Fruit fly (Drosophila melanogaster) whole organism, pupa: ENCODE results near the gene qm.

Source experiments
- CG13204 ChIP-seq: fragments of 200-800 bp; sonication (Bioruptor generic); optimal IDR thresholded peaks from 2 replicates; lab custom pipeline; 2018; ENCODE audit warnings: missing biosample characterization, mild to moderate bottlenecking, missing genetic modification characterization, moderate library complexity
- CG14655 ChIP-seq: fragments of 200-800 bp; sonication (Bioruptor generic); optimal IDR thresholded peaks from 3 replicates; lab custom pipeline; 2017; ENCODE audit warnings: mild to moderate bottlenecking, missing biosample characterization, missing genetic modification reagents, missing genetic modification characterization
- CG15710 ChIP-seq: fragments of 200-800 bp; sonication (Bioruptor generic); optimal IDR thresholded peaks from 2 replicates; lab custom pipeline; 2018; ENCODE audit warnings: missing biosample characterization, mild to moderate bottlenecking, missing genetic modification characterization, moderate library complexity
- CG32121 ChIP-seq: fragments of 200-800 bp; sonication (Bioruptor generic); IDR thresholded peaks from 2 replicates; pipeline ENCODE4 v1.3.6; 2022; ENCODE audit warnings: missing biosample characterization, missing genetic modification characterization
- CG34367 ChIP-seq: fragments of 200-800 bp; sonication (Bioruptor generic); optimal IDR thresholded peaks from 2 replicates; lab custom pipeline; 2018; ENCODE audit warnings: missing biosample characterization, mild to moderate bottlenecking, missing genetic modification characterization
- CG8159 ChIP-seq: fragments of 200-800 bp; sonication (Bioruptor generic); optimal IDR thresholded peaks from 3 replicates; lab custom pipeline; 2018; ENCODE audit warnings: missing biosample characterization, mild to moderate bottlenecking, missing genetic modification characterization, moderate library complexity
- CG8301 ChIP-seq: fragments of 200-800 bp; sonication (Bioruptor generic); optimal IDR thresholded peaks from 2 replicates; lab custom pipeline; 2018; ENCODE audit warnings: missing biosample characterization, mild to moderate bottlenecking, missing genetic modification characterization
- EcR ChIP-seq: fragments of 200-800 bp; sonication (Bioruptor generic); optimal IDR thresholded peaks from 3 replicates; lab custom pipeline; 2019; ENCODE audit warnings: missing biosample characterization, missing genetic modification characterization, mild to moderate bottlenecking, moderate library complexity, missing genetic modification reagents
- Ets98B ChIP-seq: fragments of 200-800 bp; sonication (Bioruptor generic); IDR thresholded peaks from 2 replicates; pipeline ENCODE4 v1.3.6; 2022; ENCODE audit warnings: missing biosample characterization, missing genetic modification characterization
- Pif1B ChIP-seq: fragments of 200-800 bp; sonication (Bioruptor generic); optimal IDR thresholded peaks from 3 replicates; lab custom pipeline; 2016; ENCODE audit warnings: missing biosample characterization, missing genetic modification characterization
- Snoo ChIP-seq: fragments of 200-800 bp; sonication (Bioruptor generic); optimal IDR thresholded peaks from 3 replicates; lab custom pipeline; 2017; ENCODE audit warnings: missing biosample characterization, mild to moderate bottlenecking, missing genetic modification characterization, inconsistent platforms
- rn ChIP-seq: fragments of 200-800 bp; sonication (Bioruptor generic); IDR thresholded peaks from 2 replicates; pipeline ENCODE4 v1.3.6; 2022; ENCODE audit warnings: missing biosample characterization, missing genetic modification characterization

- TF ChIP-seq CG14655 (no peak), CG32121 (GFP tag; lab: Robert Waterston, UW) (peak; percentile 43; the same call in 1 of the 2 replicates), rn (no peak), EcR (GFP tag; lab: Kevin White, UChicago) (no peak), CG8159 (peak; percentile 62), CG34367 (no peak), Snoo (tag; lab: Kevin White, UChicago) (no peak), CG13204 (GFP tag; lab: Kevin White, UChicago) (no peak), CG8301 (tag; lab: Kevin White, UChicago) (no peak), Pif1B (GFP tag; lab: Kevin White, UChicago) (no peak), Ets98B (GFP tag; lab: Robert Waterston, UW) (no peak), CG15710 (tag; lab: Kevin White, UChicago) (peak; percentile 40)
Observed at dm6 chr3L:7323348-7323747, 24.8 kb upstream of the qm start, which contains the start of the genes RhoGEF4 and Rint1.
